Worm (Caenorhabditis elegans) whole organism, young adult: Measurements from ENCODE around the gene F46G10.4.

Source experiments
- B0019.2 ChIP-seq: fragments of 200-800 bp; sonication (Bioruptor generic); conservative IDR thresholded peaks from 2 replicates; pipeline ENCODE4 v1.3.6; 2022; ENCODE audit warnings: missing genetic modification reagents, missing genetic modification characterization, missing compliant biosample characterization
- B0336.3 ChIP-seq: fragments of 200-800 bp; sonication (Bioruptor generic); IDR thresholded peaks from 2 replicates; pipeline ENCODE4 v1.3.6; 2022; ENCODE audit warnings: missing genetic modification characterization, missing compliant biosample characterization
- D2030.7 ChIP-seq: fragments of 200-800 bp; sonication (Bioruptor generic); IDR thresholded peaks from 2 replicates; pipeline ENCODE4 v1.3.6; 2022; ENCODE audit warnings: missing genetic modification reagents, missing genetic modification characterization, missing compliant biosample characterization
- F10E7.11 ChIP-seq: sonication (generic microtip); optimal IDR thresholded peaks from 2 replicates; lab custom pipeline; 2017; ENCODE audit warnings: mild to moderate bottlenecking, missing genetic modification characterization, moderate library complexity, missing compliant biosample characterization
- K11D2.4 ChIP-seq: fragments of 200-800 bp; sonication (Bioruptor generic); IDR thresholded peaks from 2 replicates; pipeline ENCODE4 v1.3.6; 2022; ENCODE audit warnings: missing genetic modification reagents, missing genetic modification characterization, missing compliant biosample characterization
- K12H6.12 ChIP-seq: fragments of 200-800 bp; sonication (Bioruptor generic); optimal IDR thresholded peaks from 2 replicates; lab custom pipeline; 2018; ENCODE audit warnings: mild to moderate bottlenecking, missing genetic modification characterization, missing compliant biosample characterization
- Y53G8AR.9 ChIP-seq: fragments of 200-800 bp; sonication (Bioruptor generic); conservative IDR thresholded peaks from 2 replicates; pipeline ENCODE4 v1.3.6; 2022; ENCODE audit warnings: missing genetic modification reagents, missing genetic modification characterization, missing compliant biosample characterization
- Y56A3A.18 ChIP-seq: fragments of 200-800 bp; sonication (Bioruptor generic); IDR thresholded peaks from 2 replicates; pipeline ENCODE4 v1.3.6; 2022; ENCODE audit warnings: missing genetic modification reagents, missing genetic modification characterization, missing compliant biosample characterization
- Y67H2A.10 ChIP-seq: fragments of 200-800 bp; sonication (Bioruptor generic); conservative IDR thresholded peaks from 2 replicates; pipeline ENCODE4 v1.3.6; 2022; ENCODE audit warnings: missing genetic modification reagents, missing genetic modification characterization, missing compliant biosample characterization
- Y79H2A.3 ChIP-seq: fragments of 200-800 bp; sonication (Bioruptor generic); conservative IDR thresholded peaks from 2 replicates; pipeline ENCODE4 v1.3.6; 2022; ENCODE audit warnings: missing genetic modification reagents, missing genetic modification characterization, missing compliant biosample characterization
- ama-1 ChIP-seq, 3 experiments: fragments of 150-350 bp in 1 of 3; sonication (generic microtip) in 2 of 3; optimal IDR thresholded peaks; 2 replicates each; lab custom pipeline; 2014 to 2018; ENCODE audit warnings: missing biosample characterization in 2 of 3, missing genetic modification characterization in 2 of 3, missing genetic modification reagents in 2 of 3
- atf-7 ChIP-seq: sonication (generic microtip); optimal IDR thresholded peaks from 2 replicates; lab custom pipeline; 2017; ENCODE audit warnings: mild to moderate bottlenecking, missing genetic modification characterization, missing compliant biosample characterization
- attf-3 ChIP-seq: fragments of 200-800 bp; sonication (Bioruptor generic); conservative IDR thresholded peaks from 2 replicates; pipeline ENCODE4 v1.3.6; 2022; ENCODE audit warnings: missing genetic modification reagents, missing genetic modification characterization, missing compliant biosample characterization
- attf-5 ChIP-seq: fragments of 200-800 bp; sonication (Bioruptor generic); optimal IDR thresholded peaks from 2 replicates; lab custom pipeline; 2018; ENCODE audit warnings: mild to moderate bottlenecking, missing genetic modification characterization, missing compliant biosample characterization
- bed-2 ChIP-seq: fragments of 200-800 bp; sonication (Bioruptor generic); IDR thresholded peaks from 2 replicates; pipeline ENCODE4 v1.3.6; 2022; ENCODE audit warnings: missing genetic modification reagents, missing genetic modification characterization, missing compliant biosample characterization
- ccch-3 ChIP-seq: fragments of 200-800 bp; sonication (Bioruptor generic); optimal IDR thresholded peaks from 2 replicates; lab custom pipeline; 2018; ENCODE audit warnings: mild to moderate bottlenecking, missing genetic modification characterization, missing compliant biosample characterization
- ceh-40 ChIP-seq: fragments of 200-800 bp; sonication (Bioruptor generic); IDR thresholded peaks from 2 replicates; pipeline ENCODE4 v1.3.6; 2022; ENCODE audit warnings: missing genetic modification characterization, missing compliant biosample characterization
- ceh-79 ChIP-seq: sonication (generic microtip); optimal IDR thresholded peaks from 2 replicates; lab custom pipeline; 2017; ENCODE audit warnings: mild to moderate bottlenecking, missing genetic modification characterization, missing compliant biosample characterization
- chd-7 ChIP-seq: sonication (generic microtip); optimal IDR thresholded peaks from 2 replicates; lab custom pipeline; 2016; ENCODE audit warnings: mild to moderate bottlenecking, missing genetic modification characterization, moderate library complexity, missing compliant biosample characterization
- dox-1 ChIP-seq: fragments of 200-800 bp; sonication (Bioruptor generic); IDR thresholded peaks from 2 replicates; pipeline ENCODE4 v1.3.6; 2022; ENCODE audit warnings: missing genetic modification reagents, missing genetic modification characterization, missing compliant biosample characterization
- dpl-1 ChIP-seq: fragments of 150-350 bp; optimal IDR thresholded peaks from 2 replicates; lab custom pipeline; 2014; ENCODE audit warnings: missing biosample characterization, missing genetic modification reagents, missing genetic modification characterization
- efl-1 ChIP-seq: fragments of 150-350 bp; optimal IDR thresholded peaks from 2 replicates; lab custom pipeline; 2014; ENCODE audit warnings: missing biosample characterization, missing genetic modification reagents, missing genetic modification characterization
- egl-18 ChIP-seq: fragments of 200-800 bp; sonication (Bioruptor generic); IDR thresholded peaks from 2 replicates; pipeline ENCODE4 v1.3.6; 2022; ENCODE audit warnings: missing genetic modification reagents, missing genetic modification characterization, missing compliant biosample characterization
- fkh-3 ChIP-seq: sonication (generic microtip); optimal IDR thresholded peaks from 2 replicates; lab custom pipeline; 2016; ENCODE audit warnings: mild to moderate bottlenecking, missing genetic modification characterization, missing compliant biosample characterization
- him-1 ChIP-seq: sonication (generic microtip); optimal IDR thresholded peaks from 2 replicates; lab custom pipeline; 2016; ENCODE audit warnings: missing genotype, missing genetic modification reagents, missing genetic modification characterization, missing compliant biosample characterization
- hrde-1 ChIP-seq: sonication (generic microtip); optimal IDR thresholded peaks from 2 replicates; lab custom pipeline; 2016; ENCODE audit warnings: missing genetic modification characterization, mild to moderate bottlenecking, missing compliant biosample characterization, moderate library complexity, missing genotype, missing genetic modification reagents, borderline replicate concordance
- hsf-1 ChIP-seq: fragments of 200-800 bp; sonication (Bioruptor generic); IDR thresholded peaks from 2 replicates; pipeline ENCODE4 v1.3.6; 2022; ENCODE audit warnings: missing genetic modification reagents, missing genetic modification characterization, missing compliant biosample characterization
- lin-35 ChIP-seq, 3 experiments: fragments of 150-350 bp in 2 of 3; sonication (generic microtip) in 1 of 3; optimal IDR thresholded peaks; 2 replicates each; lab custom pipeline; 2014 to 2018; ENCODE audit warnings: missing biosample characterization in 3 of 3, missing genetic modification characterization in 3 of 3, missing genetic modification reagents in 3 of 3
- lin-40 ChIP-seq: sonication (generic microtip); optimal IDR thresholded peaks from 2 replicates; lab custom pipeline; 2016; ENCODE audit warnings: missing genetic modification characterization, mild to moderate bottlenecking, missing compliant biosample characterization, missing genotype, missing genetic modification reagents
- lin-54 ChIP-seq: fragments of 200-800 bp; sonication (Bioruptor generic); optimal IDR thresholded peaks from 2 replicates; lab custom pipeline; 2018; ENCODE audit warnings: mild to moderate bottlenecking, missing genetic modification characterization, missing compliant biosample characterization
- lir-1 ChIP-seq: fragments of 200-800 bp; sonication (Bioruptor generic); conservative IDR thresholded peaks from 2 replicates; pipeline ENCODE4 v1.3.6; 2022; ENCODE audit warnings: missing genetic modification reagents, missing genetic modification characterization, missing compliant biosample characterization
- lsy-27 ChIP-seq: sonication (generic microtip); optimal IDR thresholded peaks from 2 replicates; lab custom pipeline; 2017; ENCODE audit warnings: missing genetic modification characterization, mild to moderate bottlenecking, missing compliant biosample characterization, antibody characterized with exemption, missing genotype, borderline replicate concordance; ENCODE audit not compliant: insufficient read depth
- mel-28 ChIP-seq: sonication (generic microtip); optimal IDR thresholded peaks from 2 replicates; lab custom pipeline; 2016; ENCODE audit warnings: borderline replicate concordance, mild to moderate bottlenecking, missing genetic modification characterization, missing compliant biosample characterization
- nfya-1 ChIP-seq: sonication (generic microtip); optimal IDR thresholded peaks from 2 replicates; lab custom pipeline; 2017; ENCODE audit warnings: antibody characterized with exemption, missing compliant biosample characterization, missing genetic modification characterization, borderline replicate concordance; ENCODE audit not compliant: insufficient read depth
- nfyb-1 ChIP-seq: fragments of 200-800 bp; sonication (Bioruptor generic); IDR thresholded peaks from 2 replicates; pipeline ENCODE4 v1.3.6; 2022; ENCODE audit warnings: missing genetic modification reagents, missing genetic modification characterization, missing compliant biosample characterization
- nhr-120 ChIP-seq: fragments of 200-800 bp; sonication (Bioruptor generic); IDR thresholded peaks from 2 replicates; pipeline ENCODE4 v1.3.6; 2022; ENCODE audit warnings: missing genetic modification characterization, missing compliant biosample characterization
- nhr-80 ChIP-seq: sonication (generic microtip); optimal IDR thresholded peaks from 2 replicates; lab custom pipeline; 2016; ENCODE audit warnings: missing genetic modification characterization, missing compliant biosample characterization
- nhr-90 ChIP-seq: sonication (generic microtip); optimal IDR thresholded peaks from 2 replicates; lab custom pipeline; 2016; ENCODE audit warnings: missing genotype, mild to moderate bottlenecking, missing genetic modification characterization, missing compliant biosample characterization
- rcor-1 ChIP-seq: fragments of 200-800 bp; sonication (Bioruptor generic); IDR thresholded peaks from 2 replicates; pipeline ENCODE4 v1.3.6; 2022; ENCODE audit warnings: missing genetic modification reagents, missing genetic modification characterization, missing compliant biosample characterization
- repo-1 ChIP-seq: sonication (generic microtip); optimal IDR thresholded peaks from 2 replicates; lab custom pipeline; 2017; ENCODE audit warnings: mild to moderate bottlenecking, missing genetic modification characterization, missing compliant biosample characterization
- snpc-3.4 ChIP-seq: sonication (generic microtip); optimal IDR thresholded peaks from 2 replicates; lab custom pipeline; 2017; ENCODE audit warnings: missing genetic modification characterization, mild to moderate bottlenecking, missing compliant biosample characterization, antibody characterized with exemption, moderate library complexity, missing genotype, missing genetic modification reagents
- ztf-25 ChIP-seq: fragments of 200-800 bp; sonication (Bioruptor generic); IDR thresholded peaks from 2 replicates; pipeline ENCODE4 v1.3.6; 2022; ENCODE audit warnings: missing genetic modification reagents, missing genetic modification characterization, missing compliant biosample characterization
- ztf-3 ChIP-seq: fragments of 200-800 bp; sonication (Bioruptor generic); optimal IDR thresholded peaks from 2 replicates; lab custom pipeline; 2018; ENCODE audit warnings: mild to moderate bottlenecking, missing genetic modification characterization, missing compliant biosample characterization

Gene F46G10.4

DNA sequence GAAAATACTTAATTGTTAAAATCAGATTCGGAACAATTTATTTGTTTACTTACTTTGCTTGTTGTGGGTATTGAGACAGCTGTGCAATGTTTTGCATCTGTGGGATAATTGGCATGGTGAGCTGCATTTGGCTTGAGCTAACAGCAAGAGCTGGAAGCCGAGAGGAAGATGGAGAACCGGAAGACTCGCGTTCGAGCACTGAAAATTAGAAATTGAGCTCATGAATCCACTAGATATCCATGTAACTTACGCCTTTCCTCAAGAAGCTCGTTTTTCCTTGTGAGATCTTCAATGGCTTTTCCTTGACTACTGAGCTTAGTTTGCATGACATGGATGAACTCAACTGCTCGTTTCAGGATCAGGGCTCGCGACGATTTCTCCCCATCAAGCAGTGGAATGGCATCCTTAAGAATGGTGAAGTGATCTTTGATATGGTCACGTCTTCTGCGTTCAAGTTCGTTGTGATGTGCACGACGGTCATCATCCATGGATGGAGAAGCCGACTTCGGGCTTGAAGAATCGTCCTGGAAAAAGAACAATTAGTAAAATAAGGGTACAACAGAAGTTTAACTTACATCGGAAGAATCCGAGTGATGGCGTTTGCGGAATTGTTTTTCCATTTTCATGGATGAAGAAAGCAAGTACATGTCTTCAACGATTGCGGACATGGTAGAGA lies 16.4 kb downstream of the F46G10.4 start (continued):
- no peak for TF ChIP-seq ceh-79 (tag; lab: Kevin White, UChicago)
- no peak for TF ChIP-seq B0336.3
- no peak for TF ChIP-seq lsy-27 (tag; lab: Kevin White, UChicago)
- peak in 1 of 3 experiments; percentile 57 for TF ChIP-seq lin-35 (GFP tag; optimal IDR thresholded peaks at IDR 0.05; lab: Kevin White, UChicago)
- TF ChIP-seq dpl-1 (GFP tag; lab: Kevin White, UChicago) = no peak
- TF ChIP-seq lir-1 = no peak
- peak; percentile 16 for TF ChIP-seq fkh-3 (tag; lab: Kevin White, UChicago)
- TF ChIP-seq ccch-3 = no peak
- peak; percentile 71; the same call in 1 of the 2 replicates for TF ChIP-seq Y56A3A.18 (GFP tag; lab: Robert Waterston, UW)
- TF ChIP-seq hsf-1 (GFP tag; lab: Robert Waterston, UW) = no peak

DNA sequence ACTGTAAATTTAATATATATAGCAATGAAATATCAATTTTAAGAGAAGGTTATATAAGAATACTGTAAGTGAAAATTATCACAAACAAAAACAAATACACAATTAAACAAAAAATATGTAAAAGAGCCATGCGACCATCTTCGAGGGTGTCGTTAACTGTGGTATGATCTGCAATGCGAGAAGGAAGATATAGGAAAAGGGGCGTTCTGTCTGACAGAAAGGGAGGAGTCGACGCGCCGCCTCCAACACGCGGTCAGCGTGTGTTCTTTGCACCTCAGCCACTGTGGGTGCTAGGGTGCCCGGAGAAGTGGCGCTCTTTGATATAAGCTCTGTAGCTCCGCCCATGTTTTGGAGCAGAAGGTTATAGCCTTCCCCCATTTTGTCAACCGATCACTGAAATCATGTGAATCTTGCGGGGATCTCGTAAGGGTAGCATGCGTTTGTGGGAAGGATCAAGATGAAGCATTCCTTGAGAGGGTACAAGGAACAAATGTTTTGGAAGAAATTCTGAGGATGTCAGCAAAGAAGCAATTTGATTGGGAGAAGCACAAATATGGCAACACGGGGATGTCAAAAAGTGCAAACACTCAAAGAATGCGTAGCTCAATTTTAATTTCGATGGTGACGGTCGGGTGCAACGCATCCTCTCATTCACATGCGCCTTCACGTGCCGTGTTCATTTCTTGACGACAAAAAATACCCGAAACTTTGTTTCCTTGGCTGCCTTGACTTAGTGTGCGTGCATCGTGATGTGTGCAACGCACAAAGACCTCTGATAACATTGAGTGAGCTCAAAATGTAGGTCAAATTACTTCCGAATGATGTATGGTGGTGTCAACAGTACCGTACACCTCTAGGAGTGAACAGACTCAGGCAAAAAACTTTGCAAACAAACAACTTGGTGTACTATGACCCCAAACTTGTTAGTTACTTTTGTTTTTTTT lies 17.2 kb downstream of the F46G10.4 start, which contains the start of gene mxl-3:
TSS of gene mxl-3 (minus strand) at position 1 of the 944 bp plus-strand sequence.
- TF ChIP-seq atf-7 (tag; lab: Kevin White, UChicago) (peak; percentile 19), dpl-1 (GFP tag; lab: Kevin White, UChicago) (no peak), dox-1 (GFP tag; lab: Robert Waterston, UW) (no peak), mel-28 (tag; lab: Kevin White, UChicago) (no peak), him-1 (tag; lab: Kevin White, UChicago) (no peak), D2030.7 (GFP tag; lab: Robert Waterston, UW) (no peak), lin-35 (GFP tag; optimal IDR thresholded peaks at IDR 0.05; lab: Kevin White, UChicago) (no peak), nhr-80 (tag; lab: Kevin White, UChicago) (peak; percentile 38), lin-54 (GFP tag; lab: Kevin White, UChicago) (no peak), Y67H2A.10 (no peak), ztf-3 (GFP tag; lab: Kevin White, UChicago) (no peak), rcor-1 (GFP tag; lab: Robert Waterston, UW) (no peak), Y53G8AR.9 (0 out of 2 replicates have a peak, but pooled peaks have one; percentile 29), attf-5 (no peak), K11D2.4 (GFP tag; lab: Robert Waterston, UW) (peak; percentile 22), efl-1 (GFP tag; lab: Kevin White, UChicago) (no peak), ceh-40 (GFP tag; lab: Robert Waterston, UW) (no peak), K12H6.12 (tag; lab: Kevin White, UChicago) (no peak), ama-1 (optimal IDR thresholded peaks at IDR 0.05; lab: Kevin White, UChicago) (peak; percentile 49), ama-1 (GFP tag; optimal IDR thresholded peaks at IDR 0.05; lab: Kevin White, UChicago) (no peak), hrde-1 (no peak), Y79H2A.3 (GFP tag; lab: Robert Waterston, UW) (no peak), bed-2 (no peak), hsf-1 (GFP tag; lab: Robert Waterston, UW) (no peak), B0019.2 (GFP tag; lab: Robert Waterston, UW) (no peak), snpc-3.4 (tag; lab: Kevin White, UChicago) (no peak), attf-3 (GFP tag; lab: Robert Waterston, UW) (no peak), nfya-1 (tag; lab: Kevin White, UChicago) (no peak), nhr-90 (tag; lab: Kevin White, UChicago) (no peak), chd-7 (tag; lab: Kevin White, UChicago) (peak; percentile 36), F10E7.11 (tag; lab: Kevin White, UChicago) (no peak), nfyb-1 (GFP tag; lab: Robert Waterston, UW) (peak; percentile 53), nhr-120 (no peak), lin-40 (tag; lab: Kevin White, UChicago) (no peak), fkh-3 (tag; lab: Kevin White, UChicago) (no peak), Y56A3A.18 (GFP tag; lab: Robert Waterston, UW) (no peak), repo-1 (tag; lab: Kevin White, UChicago) (no peak), ztf-25 (GFP tag; lab: Robert Waterston, UW) (no peak), egl-18 (GFP tag; lab: Robert Waterston, UW) (no peak)
